Worm (Caenorhabditis elegans): ENCODE measurements around the gene unc-26.

The unc-26 gene

DNA sequence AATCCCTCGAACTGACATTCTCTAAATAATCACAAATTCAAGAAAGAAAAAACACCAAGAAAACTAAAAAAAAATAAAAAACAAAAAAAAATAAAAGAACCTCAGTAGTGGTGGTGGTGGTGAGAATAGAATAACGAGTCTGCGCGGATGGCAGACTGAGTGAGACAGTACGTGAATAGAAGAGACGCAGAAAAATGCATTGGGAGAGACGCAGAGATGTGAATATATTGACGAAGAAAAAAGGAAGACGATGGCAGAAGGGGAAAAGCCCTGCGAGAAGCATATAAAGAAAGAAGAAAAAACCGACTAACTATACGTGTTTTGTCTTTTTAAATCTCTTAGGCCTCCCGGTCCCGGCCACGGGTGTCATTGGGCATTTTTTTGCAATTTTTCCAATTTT is at the start of gene unc-26:
Gene unc-26 (minus strand): TSS at position 23 of the 400 bp plus-strand sequence.
- TF ChIP-seq unc-62 (GFP tag; optimal IDR thresholded peaks at IDR 0.05): no peak

DNA sequence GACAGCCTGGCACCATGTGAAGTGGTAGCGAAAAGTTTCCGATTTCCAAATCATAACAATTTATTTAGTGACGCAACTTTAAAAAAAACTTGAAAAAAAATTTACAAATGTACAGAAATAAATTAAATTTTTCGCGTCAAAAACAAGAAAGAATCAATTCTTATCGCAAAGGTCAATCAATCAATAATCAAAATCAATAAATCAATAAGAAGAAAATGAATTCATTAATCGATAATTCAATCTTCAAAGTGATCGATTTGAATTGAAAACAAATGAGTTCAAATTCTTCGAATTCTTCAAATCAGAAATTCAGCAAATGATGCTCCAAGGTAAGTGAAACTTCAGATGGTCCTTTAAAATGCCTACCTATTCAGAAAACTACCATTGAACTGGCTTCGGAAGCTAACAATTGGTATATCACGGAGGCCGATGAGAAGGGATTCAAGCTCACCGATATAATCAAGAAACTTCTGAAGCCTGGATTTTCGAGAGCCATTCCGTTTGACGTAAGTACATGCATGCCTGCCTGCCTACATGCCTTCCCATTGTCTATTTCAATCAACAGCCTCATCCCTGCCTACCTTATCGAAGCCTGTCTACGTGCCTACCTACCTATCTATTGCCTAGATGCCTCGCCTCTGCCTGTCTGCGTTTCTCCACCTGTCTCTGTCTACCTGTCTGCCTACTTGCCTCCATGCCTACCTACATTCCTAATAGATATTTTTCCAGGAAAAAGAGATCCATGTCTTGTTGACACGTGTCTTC is 47.8 kb upstream of the unc-26 start:
- no peak for TF ChIP-seq unc-62 (GFP tag; optimal IDR thresholded peaks at IDR 0.05)

DNA sequence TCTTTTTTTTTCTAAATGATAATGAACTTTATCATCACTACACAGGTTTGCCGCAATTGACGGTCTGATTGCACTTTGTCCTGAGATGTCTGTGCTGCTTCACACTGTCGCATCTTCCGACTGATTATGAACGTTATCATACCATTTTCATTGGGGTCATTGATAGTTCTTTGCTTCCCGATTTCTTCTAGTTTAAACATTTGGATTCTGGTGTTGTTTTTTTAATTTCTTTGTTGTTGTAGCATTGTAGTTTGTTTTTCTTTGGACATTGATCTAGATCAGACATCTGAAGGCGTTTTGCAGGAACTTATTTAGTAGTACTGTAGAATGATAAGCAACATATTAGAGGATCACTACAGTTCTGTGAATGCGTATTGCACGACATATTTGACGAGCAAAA is 46.5 kb upstream of the unc-26 start:
- no peak for TF ChIP-seq unc-62 (GFP tag; optimal IDR thresholded peaks at IDR 0.05)

DNA sequence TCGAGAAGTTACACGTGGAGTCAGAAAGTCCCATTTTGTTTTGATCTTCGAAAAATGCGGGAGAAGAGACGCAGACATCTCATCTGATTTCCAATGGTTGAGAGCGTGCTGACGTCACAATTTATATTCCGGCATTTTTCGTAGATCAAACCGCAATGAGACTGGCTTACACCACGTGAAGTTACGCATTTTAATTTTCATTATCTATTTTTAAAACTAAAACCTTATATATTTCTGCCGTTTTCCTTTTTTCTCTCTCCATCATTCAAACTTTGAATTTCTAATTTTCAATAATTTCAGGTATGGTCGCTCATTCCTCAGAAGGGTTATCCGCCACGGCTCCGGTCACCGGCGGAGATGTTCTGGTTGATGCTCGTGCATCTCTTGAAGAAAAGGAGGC is 43.0 kb upstream of the unc-26 start, which contains the start of gene fat-1:
Gene fat-1 (plus strand): TSS at position 301 of the 400 bp plus-strand sequence.
- TF ChIP-seq unc-62 (GFP tag; optimal IDR thresholded peaks at IDR 0.05): no peak

DNA sequence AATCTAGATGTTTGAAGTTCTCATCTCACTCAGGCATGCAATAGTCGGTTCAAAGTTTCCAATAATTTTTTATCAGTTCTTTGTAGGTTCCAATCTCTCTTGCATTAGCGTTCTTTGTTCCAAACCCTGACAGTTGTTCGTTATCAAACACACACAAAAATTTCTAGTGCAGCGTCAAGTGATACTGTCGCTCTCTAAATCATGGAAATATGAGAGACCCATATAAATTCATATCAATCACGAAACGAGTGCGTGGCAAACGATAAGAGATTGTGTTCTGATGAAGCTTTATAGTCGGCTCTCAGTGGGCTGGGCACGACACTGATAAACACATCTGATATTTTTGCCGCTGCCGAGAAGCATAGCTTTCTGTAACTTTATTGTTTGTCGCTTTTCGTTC is 41.9 kb upstream of the unc-26 start:
- TF ChIP-seq unc-62 (GFP tag; optimal IDR thresholded peaks at IDR 0.05): no peak

DNA sequence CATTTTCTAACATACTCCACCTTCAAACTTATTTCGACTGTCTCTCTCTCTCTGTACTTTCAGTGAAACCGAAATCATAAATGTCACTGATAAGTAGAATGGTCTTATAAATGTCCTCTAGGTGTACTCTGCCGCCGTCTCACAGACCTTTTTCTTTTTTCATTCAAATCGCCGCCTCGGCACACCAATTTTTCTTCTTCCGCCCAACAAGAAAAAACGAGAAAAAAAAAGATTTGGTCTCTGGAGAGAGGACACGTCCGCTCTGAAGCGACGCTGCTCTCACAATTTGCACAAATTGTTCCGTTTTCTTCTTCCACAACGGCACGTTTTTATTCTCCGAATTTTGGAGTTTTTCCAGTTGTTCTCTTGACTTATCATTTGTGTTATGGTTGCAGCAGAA is 40.8 kb upstream of the unc-26 start:
- TF ChIP-seq unc-62 (GFP tag; optimal IDR thresholded peaks at IDR 0.05): no peak

DNA sequence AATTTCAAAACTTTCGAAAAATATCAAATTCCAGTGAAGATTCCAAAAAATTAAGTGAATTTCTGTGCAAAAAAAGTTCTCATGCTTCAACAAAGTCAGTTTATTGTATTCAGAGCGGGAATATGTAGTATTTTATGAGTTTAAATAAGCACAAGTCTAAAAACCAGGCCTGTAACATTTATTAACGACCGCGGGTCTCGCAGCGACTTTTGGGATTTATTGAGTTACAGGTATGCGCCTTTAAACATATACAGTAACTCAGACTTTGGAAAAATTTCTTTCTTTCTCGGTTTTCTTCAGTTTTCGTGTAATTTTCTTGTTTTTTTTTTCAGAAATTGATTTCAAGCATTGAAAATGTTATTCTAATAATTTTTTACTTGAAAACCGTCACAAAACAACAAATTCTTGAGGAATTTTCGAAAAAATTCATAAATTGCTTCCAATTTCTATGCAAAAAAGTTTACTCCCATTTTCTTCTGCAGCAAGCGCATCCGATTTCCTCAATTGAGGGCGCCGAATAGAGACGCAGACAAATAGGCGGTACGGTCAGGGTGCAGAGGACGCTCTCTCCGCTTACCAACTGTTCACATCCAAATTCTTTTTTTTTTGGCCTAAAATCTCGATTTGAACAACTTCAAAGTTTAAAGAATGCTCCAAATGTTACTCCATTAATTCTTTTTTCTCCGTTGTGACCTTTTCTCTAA is 39.2 kb upstream of the unc-26 start:
- no peak for TF ChIP-seq unc-62 (GFP tag; optimal IDR thresholded peaks at IDR 0.05)

DNA sequence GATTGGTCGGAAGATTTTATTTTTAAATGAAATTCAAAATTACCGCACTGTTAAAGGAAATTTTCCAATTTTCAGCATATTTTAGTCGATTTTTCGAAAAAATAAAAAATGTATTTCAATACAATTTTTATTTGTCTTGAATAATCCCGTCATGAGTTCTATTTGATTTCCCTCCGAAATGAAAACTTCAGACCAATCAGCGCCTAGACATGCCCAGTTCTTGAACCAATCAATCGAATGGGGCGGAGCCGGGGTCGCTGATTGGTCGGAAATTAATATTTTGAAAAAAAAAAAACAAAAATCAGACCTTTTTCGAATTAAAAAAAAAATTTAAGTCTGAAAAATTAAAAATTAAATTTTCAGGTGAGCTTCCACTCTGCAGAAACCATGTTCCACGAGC is 37.3 kb upstream of the unc-26 start:
- TF ChIP-seq unc-62 (GFP tag; optimal IDR thresholded peaks at IDR 0.05): no peak

DNA sequence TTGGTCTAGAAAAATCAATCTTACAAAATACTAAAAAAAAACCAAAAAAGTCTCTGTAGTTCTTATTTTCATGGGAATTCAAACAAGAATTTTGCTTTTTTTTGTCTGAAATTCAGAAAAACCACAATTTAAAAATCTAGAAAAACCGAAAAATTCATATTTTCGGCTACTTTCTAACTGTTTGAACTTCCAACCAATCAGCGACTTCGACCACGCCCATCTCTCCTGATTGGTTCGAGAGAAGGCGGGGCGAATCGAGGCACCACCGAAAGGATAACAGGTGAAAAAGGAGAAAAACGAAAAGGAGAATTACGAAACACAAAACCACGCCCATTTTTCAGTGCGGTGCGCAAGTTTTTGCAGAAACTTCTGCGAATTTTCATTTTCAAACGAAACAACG is 32.5 kb upstream of the unc-26 start:
- no peak for TF ChIP-seq unc-62 (GFP tag; optimal IDR thresholded peaks at IDR 0.05)

DNA sequence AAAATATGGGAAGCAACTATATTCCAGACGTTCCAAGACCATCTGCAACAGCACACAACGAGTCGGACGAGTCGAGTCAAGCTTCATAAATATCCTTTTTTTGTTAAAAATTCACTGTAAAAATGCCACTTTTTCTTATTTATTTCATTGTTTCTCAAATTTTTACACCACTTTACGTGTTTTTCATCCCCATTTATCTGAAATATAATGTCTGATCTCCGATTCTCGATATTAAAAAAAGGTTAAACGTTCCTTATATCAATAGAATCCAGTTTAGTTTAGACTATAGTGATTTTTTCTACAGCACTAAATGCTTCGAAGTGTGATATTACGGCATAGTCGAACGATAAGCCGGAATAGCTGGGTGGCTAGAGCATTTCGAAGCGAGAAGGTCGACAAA is 31.1 kb upstream of the unc-26 start, which contains the start of gene Y67H2A.7:
Gene Y67H2A.7 (plus strand): TSS at position 301 of the 400 bp plus-strand sequence.
- TF ChIP-seq unc-62 (GFP tag; optimal IDR thresholded peaks at IDR 0.05): no peak

DNA sequence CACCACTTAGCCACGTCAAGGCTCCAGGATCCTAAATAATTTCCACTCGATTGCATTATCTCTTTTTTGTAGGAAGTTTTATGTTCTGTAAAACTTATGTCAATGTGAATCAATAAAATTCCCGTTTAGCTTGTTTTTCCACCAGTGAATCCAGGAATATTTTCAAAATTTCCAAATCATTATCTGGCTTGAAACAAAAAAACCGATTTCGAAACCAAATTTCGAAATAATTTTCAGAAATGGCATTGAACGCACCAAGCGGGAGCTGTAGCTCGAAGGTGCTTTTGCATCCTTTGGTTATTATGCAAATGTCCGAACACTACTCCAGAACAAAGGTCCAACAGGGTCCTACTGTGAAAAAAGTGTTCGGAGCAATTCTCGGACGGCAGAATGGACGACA is 28.3 kb upstream of the unc-26 start, which contains the start of gene csn-6:
Gene csn-6 (plus strand): TSS at position 234 of the 400 bp plus-strand sequence.
- TF ChIP-seq unc-62 (GFP tag; optimal IDR thresholded peaks at IDR 0.05): no peak

DNA sequence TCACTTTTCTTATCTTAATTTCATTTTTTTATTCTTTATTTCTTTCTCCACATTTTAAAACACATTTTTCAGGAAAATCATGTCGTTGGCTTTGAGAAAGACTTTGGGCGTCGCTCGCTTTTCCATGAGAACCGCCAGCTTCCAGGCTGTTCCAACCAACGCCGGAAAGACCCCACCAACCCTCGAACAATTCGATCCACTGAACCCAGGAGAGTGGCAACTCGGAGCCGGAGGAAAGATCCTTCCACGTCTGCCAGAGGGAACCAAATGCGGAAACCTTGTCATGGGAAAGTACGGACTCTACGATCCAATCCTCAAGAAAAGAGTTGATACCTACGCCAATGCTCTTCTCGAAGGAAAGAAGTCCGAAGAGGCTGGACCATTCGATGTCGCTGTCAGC is 27.8 kb upstream of the unc-26 start, which contains the start of gene kdp-1:
Gene kdp-1 (plus strand): TSS at position 80 of the 400 bp plus-strand sequence.
- no peak for TF ChIP-seq unc-62 (GFP tag; optimal IDR thresholded peaks at IDR 0.05)

DNA sequence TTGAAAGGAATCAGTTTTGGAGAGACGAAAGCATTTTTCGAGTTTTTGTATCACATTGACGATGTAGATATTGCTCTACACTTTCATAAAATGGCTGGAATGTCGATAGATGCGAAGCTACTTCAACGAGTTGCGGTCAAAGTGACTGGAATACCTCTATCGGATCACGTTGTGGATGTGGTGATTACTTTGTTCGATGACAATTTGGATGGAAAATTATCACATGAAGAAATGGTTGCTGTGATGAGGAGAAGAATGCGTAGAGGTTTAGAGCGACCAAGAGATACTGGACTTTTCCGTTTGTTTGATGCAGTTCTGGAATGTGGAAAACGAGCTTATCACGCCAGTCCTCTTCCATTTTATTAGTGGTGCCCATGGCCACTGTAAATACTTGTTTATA is 27.3 kb upstream of the unc-26 start:
- TF ChIP-seq unc-62 (GFP tag; optimal IDR thresholded peaks at IDR 0.05): no peak

DNA sequence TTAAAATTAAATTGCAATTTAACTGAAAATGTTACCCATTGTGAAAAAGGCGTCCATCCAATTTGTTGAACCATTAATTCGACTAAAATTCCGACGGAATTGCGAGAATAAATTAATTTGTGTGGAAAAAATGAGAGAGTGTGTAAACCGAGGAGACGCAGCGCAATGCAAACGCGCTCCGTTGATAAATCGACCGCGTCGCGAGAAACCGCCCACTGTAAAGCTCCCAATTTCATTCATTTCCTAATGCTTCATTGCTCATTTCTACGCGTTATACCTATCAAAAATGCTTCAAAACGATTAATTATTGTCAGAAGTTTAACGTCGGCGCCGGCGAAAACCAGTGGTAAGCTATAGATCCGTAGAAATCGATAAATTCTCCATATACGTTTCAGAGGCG is 25.4 kb upstream of the unc-26 start, which contains the start of the genes Y67H2A.2 and micu-1:
Gene Y67H2A.2 (minus strand): TSS at position 74 of the 400 bp plus-strand sequence.
Gene micu-1 (plus strand): TSS at position 181 of the 400 bp plus-strand sequence.
- no peak for TF ChIP-seq unc-62 (GFP tag; optimal IDR thresholded peaks at IDR 0.05)

DNA sequence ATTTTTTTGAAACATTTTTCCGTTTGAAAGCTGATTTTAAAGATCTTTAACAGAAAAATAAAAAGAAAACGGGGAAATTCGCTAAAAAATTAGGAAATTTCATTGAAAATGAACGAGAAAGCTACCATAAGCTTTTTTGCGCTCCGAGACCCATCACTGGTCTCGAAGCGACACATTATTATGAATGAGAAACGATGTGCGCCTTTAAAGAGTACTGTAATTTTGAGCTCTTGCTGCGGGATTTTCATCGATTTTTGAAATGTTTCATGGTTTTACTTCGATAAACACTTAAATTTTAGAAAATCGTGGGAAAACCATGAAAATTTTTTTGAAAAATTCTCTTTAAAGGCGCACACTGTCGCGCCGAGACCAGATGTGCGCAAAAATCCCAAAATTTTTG is 17.9 kb upstream of the unc-26 start:
- TF ChIP-seq unc-62 (GFP tag; optimal IDR thresholded peaks at IDR 0.05): no peak

DNA sequence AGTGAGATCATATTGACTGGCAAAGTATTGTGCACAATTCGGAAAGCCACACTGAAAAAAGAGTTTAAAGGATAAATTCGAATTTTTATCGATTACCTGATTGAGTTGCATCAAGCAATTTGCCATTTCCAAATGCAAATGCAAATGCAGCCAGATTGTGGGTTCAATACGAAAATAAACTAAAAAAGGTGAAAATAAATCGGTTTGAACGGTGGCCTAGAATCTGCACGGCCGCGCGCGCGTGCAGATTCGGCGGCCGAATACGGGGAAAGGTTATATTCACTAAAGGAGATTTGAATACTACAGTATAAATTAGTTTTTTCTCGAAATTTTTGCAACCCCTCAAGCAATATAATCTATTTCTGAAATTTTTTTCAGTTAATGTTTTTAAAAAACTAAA is 17.0 kb upstream of the unc-26 start, which contains the start of gene Y67H2A.10:
Gene Y67H2A.10 (minus strand): TSS at position 184 of the 400 bp plus-strand sequence.
- TF ChIP-seq unc-62 (GFP tag; optimal IDR thresholded peaks at IDR 0.05): no peak

DNA sequence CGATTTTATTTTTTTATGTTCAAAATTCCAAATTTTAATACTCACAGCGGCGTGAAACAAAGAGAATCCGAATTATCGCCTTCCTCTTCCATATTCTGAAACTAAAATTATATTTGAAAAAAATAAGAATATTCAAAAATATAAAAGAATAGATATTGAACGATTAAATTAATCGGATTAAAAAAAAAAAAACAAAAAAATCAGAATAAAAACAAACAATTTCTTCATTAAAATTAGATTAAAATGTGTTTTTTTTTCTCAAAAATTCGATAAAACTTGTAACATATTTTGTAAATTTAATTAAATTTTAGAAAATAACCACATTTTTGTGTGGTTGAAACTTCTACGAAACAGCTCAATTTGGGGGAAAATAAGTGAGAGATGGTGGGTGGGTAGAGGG is 10.5 kb upstream of the unc-26 start, which contains the start of gene cpsf-3:
Gene cpsf-3 (minus strand): TSS at position 101 of the 400 bp plus-strand sequence.
- no peak for TF ChIP-seq unc-62 (GFP tag; optimal IDR thresholded peaks at IDR 0.05)

Data from whole organism, dauer.